Fruit fly (Drosophila melanogaster) whole organism, embryonic: ENCODE data around the gene slow.

Experiments
- Abd-B ChIP-seq: fragments of 200-800 bp; sonication (Bioruptor generic); optimal IDR thresholded peaks from 2 replicates; lab custom pipeline; 2018; ENCODE audit warnings: missing biosample characterization, mild to moderate bottlenecking, missing genetic modification characterization, moderate library complexity
- Ada2b ChIP-seq: fragments of 200-800 bp; sonication (Bioruptor generic); IDR thresholded peaks from 2 replicates; pipeline ENCODE4 v1.3.6; 2022; ENCODE audit warnings: missing biosample characterization, missing genetic modification characterization
- Atf-2 ChIP-seq: fragments of 200-800 bp; sonication (Bioruptor generic); optimal IDR thresholded peaks from 2 replicates; lab custom pipeline; 2016; ENCODE audit warnings: missing biosample characterization, missing genetic modification characterization
- BEAF-32 ChIP-seq: fragments of 200-800 bp; sonication (Bioruptor generic); optimal IDR thresholded peaks from 3 replicates; lab custom pipeline; 2017; ENCODE audit warnings: missing biosample characterization, missing genetic modification characterization, mild to moderate bottlenecking, moderate library complexity, missing genetic modification reagents
- Bdp1 ChIP-seq: fragments of 200-800 bp; sonication (Bioruptor generic); optimal IDR thresholded peaks from 3 replicates; lab custom pipeline; 2016; ENCODE audit warnings: missing biosample characterization, missing genetic modification characterization
- CG10654 ChIP-seq: fragments of 200-800 bp; sonication (Bioruptor generic); optimal IDR thresholded peaks from 2 replicates; lab custom pipeline; 2016; ENCODE audit warnings: missing biosample characterization, missing genetic modification characterization
- CG11093 ChIP-seq: fragments of 200-800 bp; sonication (Bioruptor generic); IDR thresholded peaks from 3 replicates; pipeline ENCODE4 v1.3.6; 2022; ENCODE audit warnings: missing biosample characterization, missing genetic modification characterization
- CG11247 ChIP-seq: fragments of 200-800 bp; sonication (Bioruptor generic); IDR thresholded peaks from 2 replicates; pipeline ENCODE4 v1.3.6; 2022; ENCODE audit warnings: missing biosample characterization, missing genetic modification characterization
- CG12104 ChIP-seq: fragments of 200-800 bp; sonication (Bioruptor generic); optimal IDR thresholded peaks from 3 replicates; lab custom pipeline; 2016; ENCODE audit warnings: missing biosample characterization, missing genetic modification characterization
- CG12744 ChIP-seq: fragments of 200-800 bp; sonication (Bioruptor generic); optimal IDR thresholded peaks from 2 replicates; lab custom pipeline; 2016; ENCODE audit warnings: missing biosample characterization, missing genetic modification characterization
- CG15479 ChIP-seq: fragments of 200-800 bp; sonication (Bioruptor generic); optimal IDR thresholded peaks from 3 replicates; lab custom pipeline; 2019; ENCODE audit warnings: missing biosample characterization, mild to moderate bottlenecking, missing genetic modification characterization, moderate library complexity
- CG32532 ChIP-seq: fragments of 200-800 bp; sonication (Bioruptor generic); IDR thresholded peaks from 2 replicates; pipeline ENCODE4 v1.3.6; 2022; ENCODE audit warnings: missing biosample characterization, missing genetic modification characterization
- CG42726 ChIP-seq: fragments of 200-800 bp; sonication (Bioruptor generic); IDR thresholded peaks from 2 replicates; pipeline ENCODE4 v1.3.6; 2022; ENCODE audit warnings: missing biosample characterization, missing genetic modification characterization; ENCODE audit not compliant: partially characterized antibody
- CG4424 ChIP-seq: fragments of 200-800 bp; sonication (Bioruptor generic); optimal IDR thresholded peaks from 3 replicates; lab custom pipeline; 2016; ENCODE audit warnings: missing biosample characterization, missing genetic modification characterization
- CG8478 ChIP-seq: fragments of >200 bp; optimal IDR thresholded peaks from 2 replicates; lab custom pipeline; 2018
- Camta ChIP-seq: fragments of 200-800 bp; sonication (Bioruptor generic); optimal IDR thresholded peaks from 2 replicates; lab custom pipeline; 2016; ENCODE audit warnings: missing biosample characterization, missing genetic modification characterization
- Eip74EF ChIP-seq, 2 experiments: fragments of 200-800 bp in 1 of 2; fragments of >200 bp in 1 of 2; sonication (Bioruptor generic) in 1 of 2; optimal IDR thresholded peaks; 2 replicates each; lab custom pipeline; 2017 to 2019; ENCODE audit warnings: missing biosample characterization in 2 of 2, missing genetic modification characterization in 2 of 2, mild to moderate bottlenecking in 1 of 2, moderate library complexity in 1 of 2
- Fer3 ChIP-seq: fragments of 200-800 bp; sonication (Bioruptor generic); optimal IDR thresholded peaks from 2 replicates; lab custom pipeline; 2018; ENCODE audit warnings: missing biosample characterization, mild to moderate bottlenecking, missing genetic modification characterization, moderate library complexity
- HmgD ChIP-seq: fragments of 200-800 bp; sonication (Bioruptor generic); optimal IDR thresholded peaks from 3 replicates; lab custom pipeline; 2016; ENCODE audit warnings: missing biosample characterization, missing genetic modification characterization
- Hr51 ChIP-seq, 2 experiments: fragments of 200-800 bp; sonication (Bioruptor generic); optimal IDR thresholded peaks; 2 replicates in 1 of 2; 3 replicates in 1 of 2; lab custom pipeline; 2016 to 2018; ENCODE audit warnings: missing biosample characterization in 2 of 2, missing genetic modification characterization in 2 of 2, mild to moderate bottlenecking in 1 of 2, moderate library complexity in 1 of 2
- Lhr ChIP-seq: fragments of 200-800 bp; sonication (Bioruptor generic); optimal IDR thresholded peaks from 3 replicates; lab custom pipeline; 2017; ENCODE audit warnings: mild to moderate bottlenecking, missing biosample characterization, missing genetic modification reagents, missing genetic modification characterization
- Med ChIP-seq: fragments of 200-800 bp; sonication (Bioruptor generic); peaks from one replicate; lab custom pipeline; 2016; ENCODE audit warnings: missing biosample characterization, missing genetic modification characterization, mild to moderate bottlenecking, inconsistent platforms, moderate library complexity
- Neu2 ChIP-seq: fragments of 200-800 bp; sonication (Bioruptor generic); optimal IDR thresholded peaks from 3 replicates; lab custom pipeline; 2016; ENCODE audit warnings: missing biosample characterization, missing genetic modification characterization, borderline replicate concordance
- NfI ChIP-seq: fragments of 200-800 bp; sonication (Bioruptor generic); optimal IDR thresholded peaks from 3 replicates; lab custom pipeline; 2018; ENCODE audit warnings: missing biosample characterization, mild to moderate bottlenecking, missing genetic modification characterization, moderate library complexity
- Sox100B ChIP-seq: fragments of 200-800 bp; sonication (Bioruptor generic); optimal IDR thresholded peaks from 3 replicates; lab custom pipeline; 2018; ENCODE audit warnings: missing biosample characterization, mild to moderate bottlenecking, missing genetic modification characterization
- Sox102F ChIP-seq: fragments of 200-800 bp; sonication (Bioruptor generic); optimal IDR thresholded peaks from 2 replicates; lab custom pipeline; 2018; ENCODE audit warnings: missing biosample characterization, mild to moderate bottlenecking, missing genetic modification characterization, moderate library complexity
- Trl ChIP-seq, 3 experiments: fragments of >200 bp in 2 of 3; fragments of 200-800 bp in 1 of 3; sonication (Bioruptor generic) in 1 of 3; optimal IDR thresholded peaks; 2 replicates in 1 of 3; 3 replicates in 2 of 3; lab custom pipeline; 2016 to 2017; ENCODE audit warnings: missing biosample characterization in 1 of 3, missing genetic modification characterization in 1 of 3
- Xbp1 ChIP-seq: fragments of 200-800 bp; sonication (Bioruptor generic); optimal IDR thresholded peaks from 3 replicates; lab custom pipeline; 2016; ENCODE audit warnings: missing biosample characterization, mild to moderate bottlenecking, missing genetic modification characterization
- abd-A ChIP-seq: fragments of 200-800 bp; sonication (Bioruptor generic); optimal IDR thresholded peaks from 3 replicates; lab custom pipeline; 2019; ENCODE audit warnings: missing biosample characterization, mild to moderate bottlenecking, missing genetic modification characterization, moderate library complexity
- ara ChIP-seq: fragments of 200-800 bp; sonication (Bioruptor generic); IDR thresholded peaks from 2 replicates; pipeline ENCODE4 v1.3.6; 2022; ENCODE audit warnings: missing biosample characterization, missing genetic modification characterization
- bcd ChIP-seq: fragments of 200-800 bp; sonication (Bioruptor generic); optimal IDR thresholded peaks from 2 replicates; lab custom pipeline; 2017; ENCODE audit warnings: missing biosample characterization, mild to moderate bottlenecking, missing genetic modification characterization
- bigmax ChIP-seq: fragments of 200-800 bp; sonication (Bioruptor generic); optimal IDR thresholded peaks from 2 replicates; lab custom pipeline; 2018; ENCODE audit warnings: missing biosample characterization, mild to moderate bottlenecking, missing genetic modification characterization
- bowl ChIP-seq: fragments of 200-800 bp; sonication (Bioruptor generic); IDR thresholded peaks from 2 replicates; pipeline ENCODE4 v1.3.6; 2022; ENCODE audit warnings: missing biosample characterization, missing genetic modification characterization
- chinmo ChIP-seq: fragments of 200-800 bp; sonication (Bioruptor generic); IDR thresholded peaks from 4 replicates; pipeline ENCODE4 v1.3.6; 2022; ENCODE audit warnings: missing biosample characterization, missing genetic modification characterization; ENCODE audit not compliant: partially characterized antibody
- chm ChIP-seq: fragments of 200-800 bp; sonication (Bioruptor generic); IDR thresholded peaks from 2 replicates; pipeline ENCODE4 v1.3.6; 2022; ENCODE audit warnings: missing biosample characterization, missing genetic modification characterization
- dm ChIP-seq: fragments of 200-800 bp; sonication (Bioruptor generic); optimal IDR thresholded peaks from 3 replicates; lab custom pipeline; 2016; ENCODE audit warnings: missing biosample characterization, missing genetic modification characterization
- eve ChIP-seq, 2 experiments: fragments of >200 bp; optimal IDR thresholded peaks; 2 replicates each; lab custom pipeline; 2017; ENCODE audit warnings: missing biosample characterization in 2 of 2, missing genetic modification characterization in 2 of 2
- gcm2 ChIP-seq: fragments of 200-800 bp; sonication (Bioruptor generic); optimal IDR thresholded peaks from 2 replicates; lab custom pipeline; 2016; ENCODE audit warnings: missing biosample characterization, missing genetic modification characterization
- gem ChIP-seq: fragments of 200-800 bp; sonication (Bioruptor generic); optimal IDR thresholded peaks from 2 replicates; lab custom pipeline; 2019; ENCODE audit warnings: missing biosample characterization, mild to moderate bottlenecking, missing genetic modification characterization, moderate library complexity
- grau ChIP-seq: fragments of 200-800 bp; optimal IDR thresholded peaks from 3 replicates; lab custom pipeline; 2019; ENCODE audit warnings: missing biosample characterization, mild to moderate bottlenecking, missing genetic modification characterization, moderate library complexity
- hbn ChIP-seq: fragments of 200-800 bp; sonication (Bioruptor generic); IDR thresholded peaks from 2 replicates; pipeline ENCODE4 v1.3.6; 2022; ENCODE audit warnings: missing biosample characterization, missing genetic modification characterization; ENCODE audit not compliant: partially characterized antibody
- her ChIP-seq: fragments of 200-800 bp; sonication (Bioruptor generic); optimal IDR thresholded peaks from 2 replicates; lab custom pipeline; 2016; ENCODE audit warnings: missing biosample characterization, missing genetic modification characterization
- jigr1 ChIP-seq: fragments of 200-800 bp; sonication (Bioruptor generic); IDR thresholded peaks from 3 replicates; pipeline ENCODE4 v1.3.6; 2022; ENCODE audit warnings: missing biosample characterization, missing genetic modification characterization
- nmo ChIP-seq: fragments of 200-800 bp; sonication (Bioruptor generic); optimal IDR thresholded peaks from 2 replicates; lab custom pipeline; 2018; ENCODE audit warnings: missing biosample characterization, mild to moderate bottlenecking, missing genetic modification characterization, moderate library complexity
- psq ChIP-seq: fragments of 200-800 bp; sonication (Bioruptor generic); optimal IDR thresholded peaks from 2 replicates; lab custom pipeline; 2017; ENCODE audit warnings: missing biosample characterization, missing genetic modification characterization
- row ChIP-seq: fragments of 200-800 bp; sonication (Bioruptor generic); IDR thresholded peaks from 3 replicates; pipeline ENCODE4 v1.3.6; 2022; ENCODE audit warnings: missing biosample characterization, missing genetic modification characterization
- sima ChIP-seq: fragments of 200-800 bp; sonication (Bioruptor generic); optimal IDR thresholded peaks from 2 replicates; lab custom pipeline; 2016; ENCODE audit warnings: missing biosample characterization, missing genetic modification characterization
- trem ChIP-seq: fragments of 200-800 bp; optimal IDR thresholded peaks from 3 replicates; lab custom pipeline; 2019; ENCODE audit warnings: missing biosample characterization, mild to moderate bottlenecking, missing genetic modification characterization, moderate library complexity

slow gene

DNA sequence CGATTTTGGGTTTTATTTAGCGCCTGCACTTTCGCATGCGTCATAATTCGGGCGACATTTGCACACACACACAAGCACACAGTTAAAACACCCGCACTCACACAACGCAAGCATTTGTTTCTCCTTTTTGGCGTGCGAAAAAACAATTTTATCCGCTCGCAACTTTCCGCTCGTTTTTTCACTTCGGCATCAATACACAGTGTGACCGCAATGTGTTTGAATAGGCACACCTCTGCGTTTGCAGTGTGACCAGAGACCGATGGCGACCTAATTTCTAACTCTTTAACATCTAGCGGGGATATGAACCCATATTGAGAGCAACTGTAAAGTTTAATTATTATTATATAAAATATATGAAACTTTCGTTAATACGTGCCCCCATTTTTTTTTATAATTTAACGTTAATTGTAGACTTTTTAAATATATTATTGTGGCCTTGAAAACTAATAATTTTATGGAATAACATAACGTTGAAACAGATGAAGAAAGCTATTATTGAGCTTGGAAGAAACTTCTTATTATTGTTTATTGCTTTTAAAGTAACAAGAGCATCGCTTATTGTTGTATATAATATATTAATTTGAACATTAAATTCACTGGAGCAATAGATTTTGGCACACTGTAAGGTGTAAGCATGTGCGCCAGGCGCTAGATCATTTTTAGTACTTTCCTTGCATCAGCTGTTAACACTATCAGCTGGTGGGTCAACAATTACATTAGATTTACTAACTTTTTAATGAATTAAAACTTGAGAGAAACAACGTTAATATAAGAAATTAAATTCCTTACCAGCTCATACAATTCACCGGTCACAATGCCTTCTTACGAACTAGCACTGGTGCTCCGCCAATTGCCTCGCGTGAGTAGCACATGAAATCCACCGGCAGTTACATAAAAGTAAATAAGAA lies 20.1 kb upstream of the slow start, which contains the start of the genes Cip4 and mRpS6 (continued):
- peak; percentile 66 for TF ChIP-seq CG12104 (GFP tag; lab: Kevin White, UChicago)
- peak; percentile 65; the same call in 1 of the 2 replicates for TF ChIP-seq bowl (GFP tag; lab: Robert Waterston, UW)
- TF ChIP-seq Hr51 (GFP tag; optimal IDR thresholded peaks at IDR 0.05; lab: Kevin White, UChicago): peak; percentile 52 to 84
- TF ChIP-seq CG11247: peak; percentile 83
- TF ChIP-seq Bdp1 (GFP tag; lab: Kevin White, UChicago): peak; percentile 38
- no peak for TF ChIP-seq Neu2 (GFP tag; lab: Kevin White, UChicago)
- TF ChIP-seq CG15479 (GFP tag; lab: Kevin White, UChicago): peak; percentile 51
- peak; percentile 84 for TF ChIP-seq CG32532
- no peak for TF ChIP-seq eve (GFP tag; optimal IDR thresholded peaks at IDR 0.05; lab: Kevin White, UChicago)
- peak; percentile 90 for TF ChIP-seq Xbp1 (GFP tag; lab: Kevin White, UChicago)
- no peak for TF ChIP-seq Atf-2 (GFP tag; lab: Kevin White, UChicago)
- TF ChIP-seq psq (GFP tag; lab: Kevin White, UChicago): peak; percentile 46
- TF ChIP-seq Sox102F (GFP tag; lab: Kevin White, UChicago): peak; percentile 84
- peak; percentile 86 for TF ChIP-seq grau (tag; lab: Kevin White, UChicago)
- TF ChIP-seq Camta (GFP tag; lab: Kevin White, UChicago): no peak
- TF ChIP-seq bcd (GFP tag; lab: Kevin White, UChicago): peak; percentile 47
- no peak for TF ChIP-seq hbn
- TF ChIP-seq chinmo (GFP tag; lab: Robert Waterston, UW): peak; percentile 77; the same call in 3 of the 4 replicates
- peak; percentile 93 for TF ChIP-seq gem (tag; lab: Kevin White, UChicago)
- no peak for TF ChIP-seq Eip74EF (GFP tag; optimal IDR thresholded peaks at IDR 0.05; lab: Kevin White, UChicago)
- peak; percentile 89 for TF ChIP-seq row (GFP tag; lab: Robert Waterston, UW)
- peak; percentile 47 for TF ChIP-seq CG12744 (GFP tag; lab: Kevin White, UChicago)
- TF ChIP-seq Lhr: peak; percentile 48
- TF ChIP-seq dm (GFP tag; lab: Kevin White, UChicago): peak; percentile 28
- peak; percentile 86 for TF ChIP-seq chm (GFP tag; lab: Robert Waterston, UW)
- TF ChIP-seq CG10654 (GFP tag; lab: Kevin White, UChicago): no peak
- TF ChIP-seq CG4424 (GFP tag; lab: Kevin White, UChicago): peak; percentile 70
- no peak for TF ChIP-seq bigmax (GFP tag; lab: Kevin White, UChicago)
- peak; percentile 88 for TF ChIP-seq Abd-B
- TF ChIP-seq Trl (optimal IDR thresholded peaks at IDR 0.05; lab: Kevin White, UChicago): no peak
- peak; percentile 46 for TF ChIP-seq Trl (GFP tag; optimal IDR thresholded peaks at IDR 0.05; lab: Kevin White, UChicago)
- no peak for TF ChIP-seq CG8478
- peak; percentile 38 for TF ChIP-seq BEAF-32 (GFP tag; lab: Kevin White, UChicago)
- peak; percentile 1 for TF ChIP-seq gcm2
- TF ChIP-seq jigr1: peak; percentile 53; the same call in 1 of the 3 replicates
- peak; percentile 34 for TF ChIP-seq abd-A (tag; lab: Kevin White, UChicago)
- no peak for TF ChIP-seq sima
- peak; percentile 91 for TF ChIP-seq nmo (GFP tag; lab: Kevin White, UChicago)
- TF ChIP-seq Ada2b (GFP tag; lab: Robert Waterston, UW): peak; percentile 47
- TF ChIP-seq her (GFP tag; lab: Kevin White, UChicago): no peak
- TF ChIP-seq Sox100B (GFP tag; lab: Kevin White, UChicago): peak; percentile 27
- TF ChIP-seq Fer3: no peak
- TF ChIP-seq CG11093 (GFP tag; lab: Robert Waterston, UW): no peak
- TF ChIP-seq NfI (GFP tag; lab: Kevin White, UChicago): peak; percentile 85
- no peak for TF ChIP-seq HmgD (GFP tag; lab: Kevin White, UChicago)
- peak; percentile 48; the same call in 1 of the 2 replicates for TF ChIP-seq ara (GFP tag; lab: Robert Waterston, UW)
- peak; percentile 89 for TF ChIP-seq Med
- TF ChIP-seq trem (tag; lab: Kevin White, UChicago): peak; percentile 51
- peak; percentile 81 for TF ChIP-seq CG42726
